Fruit fly (Drosophila melanogaster) whole organism, embryonic: Measurements from ENCODE around the gene Pgant2.

Source experiments
- Atf6 ChIP-seq: fragments of 200-800 bp; sonication (Bioruptor generic); IDR thresholded peaks from 2 replicates; pipeline ENCODE4 v1.3.6; 2022; ENCODE audit warnings: missing biosample characterization, missing genetic modification characterization
- ap ChIP-seq: fragments of 200-800 bp; sonication (Bioruptor generic); IDR thresholded peaks from 2 replicates; pipeline ENCODE4 v1.3.6; 2022; ENCODE audit warnings: missing biosample characterization, missing genetic modification characterization
- nom ChIP-seq: fragments of 200-800 bp; sonication (Bioruptor generic); optimal IDR thresholded peaks from 2 replicates; lab custom pipeline; 2017; ENCODE audit warnings: missing biosample characterization, missing genetic modification characterization, mild to moderate bottlenecking, moderate library complexity, missing genetic modification reagents
- phol ChIP-seq: fragments of 200-800 bp; sonication (Bioruptor generic); optimal IDR thresholded peaks from 3 replicates; lab custom pipeline; 2018; ENCODE audit warnings: missing biosample characterization, mild to moderate bottlenecking, missing genetic modification characterization, moderate library complexity

dm6 chr2L:3397594-3398073 is 28.9 kb downstream of the Pgant2 start, which contains the start of gene CG34175:
- no peak for TF ChIP-seq phol (tag; lab: Kevin White, UChicago)
- TF ChIP-seq ap (GFP tag; lab: Robert Waterston, UW) = no peak
- TF ChIP-seq nom = no peak
- TF ChIP-seq Atf6 (GFP tag; lab: Robert Waterston, UW) = no peak
